Fruit fly (Drosophila melanogaster) whole organism, embryonic: Measurements from ENCODE around the gene Dic61B.

Experiments used
- Atf6 ChIP-seq: fragments of 200-800 bp; sonication (Bioruptor generic); IDR thresholded peaks from 2 replicates; pipeline ENCODE4 v1.3.6; 2022; ENCODE audit warnings: missing biosample characterization, missing genetic modification characterization
- CG11456 ChIP-seq: fragments of 200-800 bp; sonication (Bioruptor generic); IDR thresholded peaks from 3 replicates; pipeline ENCODE4 v1.3.6; 2022; ENCODE audit warnings: missing biosample characterization, missing genetic modification characterization
- CG11695 ChIP-seq: fragments of 200-800 bp; sonication (Bioruptor generic); IDR thresholded peaks from 3 replicates; pipeline ENCODE4 v1.3.6; 2022; ENCODE audit warnings: missing biosample characterization, missing genetic modification characterization
- CG12071 ChIP-seq: fragments of 200-800 bp; sonication (Bioruptor generic); optimal IDR thresholded peaks from 3 replicates; lab custom pipeline; 2018; ENCODE audit warnings: missing biosample characterization, mild to moderate bottlenecking, missing genetic modification characterization
- CG13287 ChIP-seq: fragments of 200-800 bp; sonication (Bioruptor generic); IDR thresholded peaks from 2 replicates; pipeline ENCODE4 v1.3.6; 2022; ENCODE audit warnings: missing biosample characterization, missing genetic modification characterization; ENCODE audit not compliant: partially characterized antibody
- CG14965 ChIP-seq: fragments of 200-800 bp; sonication (Bioruptor generic); optimal IDR thresholded peaks from 2 replicates; lab custom pipeline; 2016; ENCODE audit warnings: missing biosample characterization, missing genetic modification characterization, borderline replicate concordance
- CG15514 ChIP-seq: fragments of 200-800 bp; sonication (Bioruptor generic); optimal IDR thresholded peaks from 3 replicates; lab custom pipeline; 2017; ENCODE audit warnings: missing biosample characterization, missing genetic modification characterization, mild to moderate bottlenecking, moderate library complexity, missing genetic modification reagents
- CG15696 ChIP-seq: fragments of 200-800 bp; sonication (Bioruptor generic); optimal IDR thresholded peaks from 2 replicates; lab custom pipeline; 2019; ENCODE audit warnings: missing biosample characterization, mild to moderate bottlenecking, missing genetic modification characterization, moderate library complexity
- CG16779 ChIP-seq: fragments of 200-800 bp; sonication (Bioruptor generic); IDR thresholded peaks from 2 replicates; pipeline ENCODE4 v1.3.6; 2022; ENCODE audit warnings: missing biosample characterization, missing genetic modification characterization
- CG17802 ChIP-seq: fragments of 200-800 bp; sonication (Bioruptor generic); optimal IDR thresholded peaks from 2 replicates; lab custom pipeline; 2018; ENCODE audit warnings: missing biosample characterization, mild to moderate bottlenecking, missing genetic modification characterization, moderate library complexity
- CG18599 ChIP-seq: fragments of 200-800 bp; sonication (Bioruptor generic); optimal IDR thresholded peaks from 3 replicates; lab custom pipeline; 2017; ENCODE audit warnings: missing biosample characterization, missing genetic modification characterization, mild to moderate bottlenecking, moderate library complexity, missing genetic modification reagents
- CG18619 ChIP-seq: fragments of 200-800 bp; sonication (Bioruptor generic); optimal IDR thresholded peaks from 3 replicates; lab custom pipeline; 2017; ENCODE audit warnings: missing biosample characterization, mild to moderate bottlenecking, missing genetic modification characterization
- CG2116 ChIP-seq: fragments of 200-800 bp; sonication (Bioruptor generic); optimal IDR thresholded peaks from 3 replicates; lab custom pipeline; 2018; ENCODE audit warnings: missing biosample characterization, mild to moderate bottlenecking, missing genetic modification characterization
- CG2202 ChIP-seq: fragments of 200-800 bp; sonication (Bioruptor generic); optimal IDR thresholded peaks from 2 replicates; lab custom pipeline; 2018; ENCODE audit warnings: missing biosample characterization, mild to moderate bottlenecking, missing genetic modification characterization
- CG3163 ChIP-seq: fragments of 200-800 bp; sonication (Bioruptor generic); optimal IDR thresholded peaks from 3 replicates; lab custom pipeline; 2016; ENCODE audit warnings: missing biosample characterization, missing genetic modification characterization
- CG33557 ChIP-seq: fragments of 200-800 bp; sonication (Bioruptor generic); optimal IDR thresholded peaks from 2 replicates; lab custom pipeline; 2019; ENCODE audit warnings: missing biosample characterization, mild to moderate bottlenecking, missing genetic modification characterization, moderate library complexity
- CG4707 ChIP-seq: fragments of 200-800 bp; sonication (Bioruptor generic); optimal IDR thresholded peaks from 2 replicates; lab custom pipeline; 2018; ENCODE audit warnings: missing biosample characterization, mild to moderate bottlenecking, missing genetic modification characterization, moderate library complexity
- CG8765 ChIP-seq: fragments of 200-800 bp; sonication (Bioruptor generic); IDR thresholded peaks from 2 replicates; pipeline ENCODE4 v1.3.6; 2022; ENCODE audit warnings: missing biosample characterization, missing genetic modification characterization
- CTCF ChIP-seq: fragments of 200-800 bp; sonication (Bioruptor generic); optimal IDR thresholded peaks from 2 replicates; lab custom pipeline; 2017; ENCODE audit warnings: missing biosample characterization, mild to moderate bottlenecking, missing genetic modification characterization, moderate library complexity
- Fer1 ChIP-seq: fragments of 200-800 bp; sonication (Bioruptor generic); optimal IDR thresholded peaks from 2 replicates; lab custom pipeline; 2017; ENCODE audit warnings: missing biosample characterization, mild to moderate bottlenecking, missing genetic modification characterization
- Gug ChIP-seq: fragments of 200-800 bp; sonication (Bioruptor generic); IDR thresholded peaks from 4 replicates; pipeline ENCODE4 v1.3.6; 2022; ENCODE audit warnings: missing biosample characterization, missing genetic modification characterization
- H15 ChIP-seq: fragments of 200-800 bp; sonication (Bioruptor generic); IDR thresholded peaks from 3 replicates; pipeline ENCODE4 v1.3.6; 2022; ENCODE audit warnings: missing biosample characterization, missing genetic modification characterization
- HmgZ ChIP-seq: fragments of 200-800 bp; sonication (Bioruptor generic); optimal IDR thresholded peaks from 2 replicates; lab custom pipeline; 2018; ENCODE audit warnings: missing biosample characterization, mild to moderate bottlenecking, missing genetic modification characterization
- Jarid2 ChIP-seq: fragments of 200-800 bp; sonication (Bioruptor generic); optimal IDR thresholded peaks from 3 replicates; lab custom pipeline; 2017; ENCODE audit warnings: mild to moderate bottlenecking, missing biosample characterization, missing genetic modification reagents, missing genetic modification characterization
- MBD-R2 ChIP-seq: fragments of 200-800 bp; sonication (Bioruptor generic); IDR thresholded peaks from 2 replicates; pipeline ENCODE4 v1.3.6; 2022; ENCODE audit warnings: missing biosample characterization, missing genetic modification characterization
- Med ChIP-seq: fragments of 200-800 bp; sonication (Bioruptor generic); peaks from one replicate; lab custom pipeline; 2016; ENCODE audit warnings: missing biosample characterization, missing genetic modification characterization, mild to moderate bottlenecking, inconsistent platforms, moderate library complexity
- Optix ChIP-seq: fragments of 200-800 bp; sonication (Bioruptor generic); IDR thresholded peaks from 3 replicates; pipeline ENCODE4 v1.3.6; 2022; ENCODE audit warnings: missing biosample characterization, missing genetic modification characterization
- Pdp1 ChIP-seq, 2 experiments: fragments of 200-800 bp; sonication (Bioruptor generic); optimal IDR thresholded peaks; 3 replicates each; lab custom pipeline; 2016; ENCODE audit warnings: missing biosample characterization in 2 of 2, missing genetic modification characterization in 2 of 2, mild to moderate bottlenecking in 1 of 2, moderate library complexity in 1 of 2
- YL-1 ChIP-seq: fragments of 200-800 bp; sonication (Bioruptor generic); optimal IDR thresholded peaks from 3 replicates; lab custom pipeline; 2017; ENCODE audit warnings: missing biosample characterization, mild to moderate bottlenecking, missing genetic modification characterization
- abd-A ChIP-seq: fragments of 200-800 bp; sonication (Bioruptor generic); optimal IDR thresholded peaks from 3 replicates; lab custom pipeline; 2019; ENCODE audit warnings: missing biosample characterization, mild to moderate bottlenecking, missing genetic modification characterization, moderate library complexity
- aop ChIP-seq: fragments of 200-800 bp; sonication (Bioruptor generic); IDR thresholded peaks from 2 replicates; pipeline ENCODE4 v1.3.6; 2022; ENCODE audit warnings: missing biosample characterization, missing genetic modification characterization
- btn ChIP-seq: fragments of 200-800 bp; sonication (Bioruptor generic); optimal IDR thresholded peaks from 2 replicates; lab custom pipeline; 2016; ENCODE audit warnings: missing biosample characterization, missing genetic modification characterization
- cg ChIP-seq: fragments of 200-800 bp; sonication (Bioruptor generic); optimal IDR thresholded peaks from 3 replicates; lab custom pipeline; 2019; ENCODE audit warnings: missing biosample characterization, mild to moderate bottlenecking, missing genetic modification characterization, moderate library complexity
- disco-r ChIP-seq: fragments of 200-800 bp; sonication (Bioruptor generic); optimal IDR thresholded peaks from 2 replicates; lab custom pipeline; 2016; ENCODE audit warnings: missing biosample characterization, missing genetic modification characterization
- eve ChIP-seq, 2 experiments: fragments of >200 bp; optimal IDR thresholded peaks; 2 replicates each; lab custom pipeline; 2017; ENCODE audit warnings: missing biosample characterization in 2 of 2, missing genetic modification characterization in 2 of 2
- eyg ChIP-seq: fragments of 200-800 bp; sonication (Bioruptor generic); optimal IDR thresholded peaks from 3 replicates; lab custom pipeline; 2016; ENCODE audit warnings: missing biosample characterization, missing genetic modification characterization
- h ChIP-seq: fragments of >200 bp; optimal IDR thresholded peaks from 2 replicates; lab custom pipeline; 2017
- ken ChIP-seq: fragments of 200-800 bp; sonication (Bioruptor generic); IDR thresholded peaks from 3 replicates; pipeline ENCODE4 v1.3.6; 2022; ENCODE audit warnings: missing biosample characterization, missing genetic modification characterization
- lab ChIP-seq: fragments of 200-800 bp; sonication (Bioruptor generic); optimal IDR thresholded peaks from 3 replicates; lab custom pipeline; 2017; ENCODE audit warnings: missing biosample characterization, missing genetic modification characterization, mild to moderate bottlenecking, moderate library complexity, missing genetic modification reagents
- lilli ChIP-seq: fragments of 200-800 bp; sonication (Bioruptor generic); optimal IDR thresholded peaks from 3 replicates; lab custom pipeline; 2016; ENCODE audit warnings: missing biosample characterization, missing genetic modification characterization
- lola ChIP-seq, 3 experiments: fragments of >200 bp in 2 of 3; fragments of 200-800 bp in 1 of 3; sonication (Bioruptor generic) in 1 of 3; optimal IDR thresholded peaks; 2 replicates each; lab custom pipeline; 2017 to 2019; ENCODE audit warnings: missing biosample characterization in 3 of 3, missing genetic modification characterization in 3 of 3, mild to moderate bottlenecking in 1 of 3, moderate library complexity in 1 of 3
- mam ChIP-seq: fragments of 200-800 bp; sonication (Bioruptor generic); optimal IDR thresholded peaks from 3 replicates; lab custom pipeline; 2016; ENCODE audit warnings: missing biosample characterization, missing genetic modification characterization
- peb ChIP-seq: fragments of 200-800 bp; sonication (Bioruptor generic); IDR thresholded peaks from 2 replicates; pipeline ENCODE4 v1.3.6; 2022; ENCODE audit warnings: missing biosample characterization, missing genetic modification characterization
- pzg ChIP-seq: fragments of 200-800 bp; sonication (Bioruptor generic); optimal IDR thresholded peaks from 3 replicates; lab custom pipeline; 2018; ENCODE audit warnings: missing biosample characterization, mild to moderate bottlenecking, missing genetic modification characterization, moderate library complexity
- slp2 ChIP-seq: fragments of 200-800 bp; sonication (Bioruptor generic); optimal IDR thresholded peaks from 2 replicates; lab custom pipeline; 2016; ENCODE audit warnings: missing biosample characterization, missing genetic modification characterization
- sug ChIP-seq: fragments of 200-800 bp; optimal IDR thresholded peaks from 2 replicates; lab custom pipeline; 2019; ENCODE audit warnings: missing biosample characterization, mild to moderate bottlenecking, missing genetic modification characterization, moderate library complexity
- ttk ChIP-seq: fragments of 200-800 bp; sonication (Bioruptor generic); IDR thresholded peaks from 2 replicates; pipeline ENCODE4 v2.1.2; 2022; ENCODE audit warnings: missing biosample characterization, missing genetic modification characterization

Gene Dic61B

dm6 chr3L:131998-132693 is 20.2 kb downstream of the Dic61B start (continued):
- TF ChIP-seq mam (GFP tag; lab: Kevin White, UChicago) (no peak), eyg (GFP tag; lab: Kevin White, UChicago) (peak; percentile 10), lab (peak; percentile 61), CG3163 (GFP tag; lab: Kevin White, UChicago) (peak; percentile 32), CG12071 (peak; percentile 3), abd-A (peak; percentile 42), Med (GFP tag; lab: Kevin White, UChicago) (peak; percentile 79), lola (GFP tag; optimal IDR thresholded peaks at IDR 0.05; lab: Kevin White, UChicago) (peak in 1 of 3 experiments; percentile 49), pzg (no peak), CG18599 (GFP tag; lab: Kevin White, UChicago) (peak; percentile 0), CG11695 (GFP tag; lab: Robert Waterston, UW) (peak; percentile 19; the same call in 1 of the 3 replicates), ttk (GFP tag; lab: Robert Waterston, UW) (no peak), CG15696 (tag; lab: Kevin White, UChicago) (no peak)

dm6 chr3L:131151-131997 is 21.0 kb downstream of the Dic61B start:
- peak; percentile 83 for TF ChIP-seq cg
- no peak for TF ChIP-seq peb (GFP tag; lab: Robert Waterston, UW)
- no peak for TF ChIP-seq Optix (GFP tag; lab: Robert Waterston, UW)
- TF ChIP-seq Fer1 (GFP tag; lab: Kevin White, UChicago), result peak; percentile 79
- TF ChIP-seq ken (GFP tag; lab: Robert Waterston, UW), result no peak
- TF ChIP-seq CG4707, result peak; percentile 7
- TF ChIP-seq CG11456 (GFP tag; lab: Robert Waterston, UW), result no peak
- TF ChIP-seq HmgZ, result peak; percentile 73
- TF ChIP-seq CG18619 (GFP tag; lab: Kevin White, UChicago), result no peak
- no peak for TF ChIP-seq CTCF (GFP tag; lab: Kevin White, UChicago)
- TF ChIP-seq CG33557, result peak; percentile 20
- TF ChIP-seq CG16779 (GFP tag; lab: Robert Waterston, UW), result 0 out of 2 replicates have a peak, but pooled peaks have one; percentile 6
- peak; percentile 19; the same call in 1 of the 2 replicates for TF ChIP-seq MBD-R2 (GFP tag; lab: Robert Waterston, UW)
- TF ChIP-seq CG13287, result peak; percentile 40; the same call in 1 of the 2 replicates
- no peak for TF ChIP-seq YL-1 (GFP tag; lab: Kevin White, UChicago)
- peak; percentile 29; the same call in 2 of the 3 replicates for TF ChIP-seq CG11695 (GFP tag; lab: Robert Waterston, UW)
- TF ChIP-seq sug, result peak; percentile 54
- peak; percentile 54 for TF ChIP-seq slp2
- peak; percentile 91 for TF ChIP-seq Jarid2 (GFP tag; lab: Kevin White, UChicago)
- TF ChIP-seq aop, result no peak
- TF ChIP-seq lilli (GFP tag; lab: Kevin White, UChicago), result no peak
- TF ChIP-seq H15 (GFP tag; lab: Robert Waterston, UW), result no peak
- TF ChIP-seq CG8765 (GFP tag; lab: Robert Waterston, UW), result no peak
- TF ChIP-seq CG14965 (GFP tag; lab: Kevin White, UChicago), result no peak
- peak; percentile 27 for TF ChIP-seq CG2116 (GFP tag; lab: Kevin White, UChicago)
- peak; percentile 46 for TF ChIP-seq CG15514 (GFP tag; lab: Kevin White, UChicago)
- TF ChIP-seq CG17802 (tag; lab: Kevin White, UChicago), result no peak
- TF ChIP-seq Pdp1 (GFP tag; optimal IDR thresholded peaks at IDR 0.05; lab: Kevin White, UChicago), result peak in 1 of 2 experiments; percentile 93
- peak in 1 of 2 experiments; percentile 25 for TF ChIP-seq eve (GFP tag; optimal IDR thresholded peaks at IDR 0.05; lab: Kevin White, UChicago)
- peak; percentile 29 for TF ChIP-seq disco-r (GFP tag; lab: Kevin White, UChicago)
- TF ChIP-seq Gug (GFP tag; lab: Robert Waterston, UW), result no peak
- TF ChIP-seq h (lab: Kevin White, UChicago), result no peak
- TF ChIP-seq Atf6 (GFP tag; lab: Robert Waterston, UW), result peak; percentile 58
- no peak for TF ChIP-seq CG2202
- no peak for TF ChIP-seq btn
